Fruit fly (Drosophila melanogaster): ENCODE measurements around the gene EMC3.

EMC3 gene

dm6 chr2L:10711221-10711620 is 21.0 kb downstream of the EMC3 start:
- no peak for TF ChIP-seq CG33017 (tag; optimal IDR thresholded peaks at IDR 0.05)
- TF ChIP-seq Hr96 (GFP tag; optimal IDR thresholded peaks at IDR 0.05): no peak
- TF ChIP-seq cic (GFP tag; optimal IDR thresholded peaks at IDR 0.05): no peak
- no peak for TF ChIP-seq toe (GFP tag; optimal IDR thresholded peaks at IDR 0.05)
- TF ChIP-seq bab1 (GFP tag; optimal IDR thresholded peaks at IDR 0.05): no peak
- TF ChIP-seq CG1620 (GFP tag; optimal IDR thresholded peaks at IDR 0.05): no peak

dm6 chr2L:10709353-10709752 is 22.9 kb downstream of the EMC3 start, which contains the start of gene Lip2:
Lip2 (minus strand) TSS chr2L:10709453.
- TF ChIP-seq kay (GFP tag; ENCODE audit: borderline replicate concordance) (peak; percentile 17), Hr96 (GFP tag; optimal IDR thresholded peaks at IDR 0.05) (no peak), CG33017 (tag; optimal IDR thresholded peaks at IDR 0.05) (no peak)

- no peak for TF ChIP-seq CG5204 (GFP tag; optimal IDR thresholded peaks at IDR 0.05)
- TF ChIP-seq cnc (optimal IDR thresholded peaks at IDR 0.05): no peak
- TF ChIP-seq kay (GFP tag; ENCODE audit: borderline replicate concordance): no peak
- TF ChIP-seq pad (GFP tag; optimal IDR thresholded peaks at IDR 0.05): no peak
- no peak for TF ChIP-seq Crg-1 (GFP tag; optimal IDR thresholded peaks at IDR 0.05)
- no peak for TF ChIP-seq CG11617 (GFP tag; optimal IDR thresholded peaks at IDR 0.05)
Observed at dm6 chr2L:10708089-10708488, 24.1 kb downstream of the EMC3 start.

dm6 chr2L:10706267-10706666 is 26.0 kb downstream of the EMC3 start:
- TF ChIP-seq ovo (GFP tag; optimal IDR thresholded peaks at IDR 0.05): no peak
- TF ChIP-seq pad (GFP tag; optimal IDR thresholded peaks at IDR 0.05): no peak
- TF ChIP-seq CG5204 (GFP tag; optimal IDR thresholded peaks at IDR 0.05): no peak
- TF ChIP-seq tj (GFP tag; optimal IDR thresholded peaks at IDR 0.05): no peak
- no peak for TF ChIP-seq CG7101 (tag; optimal IDR thresholded peaks at IDR 0.05)
- TF ChIP-seq cic (GFP tag; optimal IDR thresholded peaks at IDR 0.05): no peak
- TF ChIP-seq Crg-1 (GFP tag; optimal IDR thresholded peaks at IDR 0.05): no peak
- no peak for TF ChIP-seq kay (GFP tag; ENCODE audit: borderline replicate concordance)
- no peak for TF ChIP-seq CG14711 (tag; optimal IDR thresholded peaks at IDR 0.05)
- TF ChIP-seq CG7045 (GFP tag; optimal IDR thresholded peaks at IDR 0.05): no peak
- no peak for TF ChIP-seq Clk (GFP tag; optimal IDR thresholded peaks at IDR 0.05)
- no peak for TF ChIP-seq CG1620 (GFP tag; optimal IDR thresholded peaks at IDR 0.05)
- no peak for TF ChIP-seq toe (GFP tag; optimal IDR thresholded peaks at IDR 0.05)
- no peak for TF ChIP-seq CG11617 (GFP tag; optimal IDR thresholded peaks at IDR 0.05)
- no peak for TF ChIP-seq CG12768 (GFP tag; optimal IDR thresholded peaks at IDR 0.05)
- no peak for TF ChIP-seq CG33017 (tag; optimal IDR thresholded peaks at IDR 0.05)
- no peak for TF ChIP-seq Hr96 (GFP tag; optimal IDR thresholded peaks at IDR 0.05)
- TF ChIP-seq bab1 (GFP tag; optimal IDR thresholded peaks at IDR 0.05): no peak
- TF ChIP-seq cnc (optimal IDR thresholded peaks at IDR 0.05): no peak

- TF ChIP-seq cnc (optimal IDR thresholded peaks at IDR 0.05) (no peak), pad (GFP tag; optimal IDR thresholded peaks at IDR 0.05) (no peak), CG12768 (GFP tag; optimal IDR thresholded peaks at IDR 0.05) (no peak), Crg-1 (GFP tag; optimal IDR thresholded peaks at IDR 0.05) (no peak), CG1620 (GFP tag; optimal IDR thresholded peaks at IDR 0.05) (no peak), Clk (GFP tag; optimal IDR thresholded peaks at IDR 0.05) (no peak), toe (GFP tag; optimal IDR thresholded peaks at IDR 0.05) (no peak), CG5204 (GFP tag; optimal IDR thresholded peaks at IDR 0.05) (no peak), bab1 (GFP tag; optimal IDR thresholded peaks at IDR 0.05) (no peak), CG14711 (tag; optimal IDR thresholded peaks at IDR 0.05) (no peak), CG11617 (GFP tag; optimal IDR thresholded peaks at IDR 0.05) (no peak), Mnt (GFP tag; optimal IDR thresholded peaks at IDR 0.05) (no peak), CG33017 (tag; optimal IDR thresholded peaks at IDR 0.05) (no peak), ovo (GFP tag; optimal IDR thresholded peaks at IDR 0.05) (no peak), cic (GFP tag; optimal IDR thresholded peaks at IDR 0.05) (no peak), Hr96 (GFP tag; optimal IDR thresholded peaks at IDR 0.05) (no peak), CG7045 (GFP tag; optimal IDR thresholded peaks at IDR 0.05) (no peak), tj (GFP tag; optimal IDR thresholded peaks at IDR 0.05) (no peak), kay (GFP tag; ENCODE audit: borderline replicate concordance) (no peak), CG7101 (tag; optimal IDR thresholded peaks at IDR 0.05) (no peak)
Observed at dm6 chr2L:10704425-10704824, 27.8 kb downstream of the EMC3 start.

- TF ChIP-seq ovo (GFP tag; optimal IDR thresholded peaks at IDR 0.05): no peak
- TF ChIP-seq CG12768 (GFP tag; optimal IDR thresholded peaks at IDR 0.05): peak; percentile 86
- peak; percentile 59 for TF ChIP-seq pad (GFP tag; optimal IDR thresholded peaks at IDR 0.05)
- peak; percentile 7 for TF ChIP-seq CG1620 (GFP tag; optimal IDR thresholded peaks at IDR 0.05)
- TF ChIP-seq cic (GFP tag; optimal IDR thresholded peaks at IDR 0.05): peak; percentile 36
- peak; percentile 78 for TF ChIP-seq CG7045 (GFP tag; optimal IDR thresholded peaks at IDR 0.05)
- peak; percentile 89 for TF ChIP-seq CG7101 (tag; optimal IDR thresholded peaks at IDR 0.05)
- peak; percentile 58 for TF ChIP-seq Mnt (GFP tag; optimal IDR thresholded peaks at IDR 0.05)
- peak; percentile 75 for TF ChIP-seq Hr96 (GFP tag; optimal IDR thresholded peaks at IDR 0.05)
- peak; percentile 45 for TF ChIP-seq tj (GFP tag; optimal IDR thresholded peaks at IDR 0.05)
- peak; percentile 92 for TF ChIP-seq CG33017 (tag; optimal IDR thresholded peaks at IDR 0.05)
- peak; percentile 10 for TF ChIP-seq Crg-1 (GFP tag; optimal IDR thresholded peaks at IDR 0.05)
- no peak for TF ChIP-seq bab1 (GFP tag; optimal IDR thresholded peaks at IDR 0.05)
- TF ChIP-seq CG5204 (GFP tag; optimal IDR thresholded peaks at IDR 0.05): peak; percentile 83
- TF ChIP-seq CG11617 (GFP tag; optimal IDR thresholded peaks at IDR 0.05): peak; percentile 70
- TF ChIP-seq kay (GFP tag; ENCODE audit: borderline replicate concordance): no peak
- peak; percentile 57 for TF ChIP-seq Clk (GFP tag; optimal IDR thresholded peaks at IDR 0.05)
- TF ChIP-seq CG14711 (tag; optimal IDR thresholded peaks at IDR 0.05): peak; percentile 75
- TF ChIP-seq toe (GFP tag; optimal IDR thresholded peaks at IDR 0.05): peak; percentile 72
- TF ChIP-seq cnc (optimal IDR thresholded peaks at IDR 0.05): no peak
Observed at dm6 chr2L:10703281-10703680, 28.9 kb downstream of the EMC3 start, which contains the start of gene CG6415. CG6415 (plus strand) TSS chr2L:10703621.

All from whole organism, adult.